Fruit fly (Drosophila melanogaster): ENCODE results near the gene CG42821.

The CG42821 gene

DNA sequence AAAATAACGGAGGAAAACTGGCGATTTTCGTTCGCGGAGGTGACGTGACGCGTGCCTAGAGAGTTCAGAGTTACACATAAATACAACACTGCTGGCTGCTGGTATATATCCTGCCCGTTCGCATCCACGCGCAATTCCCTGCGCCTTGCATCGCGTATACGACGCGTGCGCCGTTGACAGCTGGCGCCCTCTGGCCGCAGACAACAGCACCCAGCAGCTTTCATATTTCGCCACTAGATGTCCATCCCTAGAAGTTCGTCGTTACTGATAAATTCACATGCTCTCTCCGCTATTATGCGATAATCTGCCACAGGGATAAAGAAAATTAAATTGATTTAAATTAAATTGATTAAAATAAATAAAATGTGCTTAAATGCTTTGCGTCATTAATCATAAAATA, 10.4 kb upstream of the CG42821 start, which contains the start of gene Sur-8 (continued):
- TF ChIP-seq trem (tag; optimal IDR thresholded peaks at IDR 0.05) (no peak), CG30020 (tag; optimal IDR thresholded peaks at IDR 0.05) (no peak), CG4404 (GFP tag; IDR thresholded peaks at IDR 0.05) (no peak), bab2 (GFP tag; optimal IDR thresholded peaks at IDR 0.05) (peak; percentile 70), pan (optimal IDR thresholded peaks at IDR 0.05) (no peak), pan (GFP tag; optimal IDR thresholded peaks at IDR 0.05 in 1 of 2, IDR thresholded peaks at IDR 0.05 in 1 of 2) (peak in 1 of 2 experiments; percentile 77), sug (tag; optimal IDR thresholded peaks at IDR 0.05) (peak; percentile 53), Fer2 (tag; optimal IDR thresholded peaks at IDR 0.05) (no peak), CG33213 (GFP tag; optimal IDR thresholded peaks at IDR 0.05) (peak; percentile 67), croc (GFP tag; conservative IDR thresholded peaks at IDR 0.05) (peak; percentile 26; the same call in 1 of the 3 replicates), CG9609 (GFP tag; optimal IDR thresholded peaks at IDR 0.05) (peak; percentile 51), CG15073 (GFP tag; optimal IDR thresholded peaks at IDR 0.05) (no peak), MESR4 (GFP tag; optimal IDR thresholded peaks at IDR 0.05) (no peak), CG31441 (GFP tag; IDR thresholded peaks at IDR 0.05) (peak; percentile 20; the same call in 1 of the 2 replicates), tap (tag; optimal IDR thresholded peaks at IDR 0.05) (peak; percentile 23), CG10959 (GFP tag; IDR thresholded peaks at IDR 0.05) (peak; percentile 29; the same call in 1 of the 2 replicates), CG7786 (GFP tag; optimal IDR thresholded peaks at IDR 0.05) (no peak), Opbp (GFP tag; IDR thresholded peaks at IDR 0.05; ENCODE audit: partially characterized antibody) (peak; percentile 50; the same call in 2 of the 3 replicates), sisA (GFP tag; IDR thresholded peaks at IDR 0.05) (peak; percentile 76), onecut (GFP tag; IDR thresholded peaks at IDR 0.05) (peak; percentile 73), CG6272 (GFP tag; IDR thresholded peaks at IDR 0.05) (peak; percentile 51; the same call in 1 of the 2 replicates), bigmax (GFP tag; optimal IDR thresholded peaks at IDR 0.05) (no peak), CG3065 (GFP tag; optimal IDR thresholded peaks at IDR 0.05) (no peak), vnd (GFP tag; IDR thresholded peaks at IDR 0.05; ENCODE audit: partially characterized antibody) (no peak), ftz-f1 (GFP tag; optimal IDR thresholded peaks at IDR 0.05) (peak; percentile 38), CG14710 (tag; optimal IDR thresholded peaks at IDR 0.05) (peak; percentile 2), jigr1 (GFP tag; IDR thresholded peaks at IDR 0.05) (no peak), trh (GFP tag; optimal IDR thresholded peaks at IDR 0.05) (no peak), al (GFP tag; IDR thresholded peaks at IDR 0.05) (peak; percentile 21; the same call in 1 of the 2 replicates), en (GFP tag; optimal IDR thresholded peaks at IDR 0.05) (peak; percentile 33), ham (GFP tag; IDR thresholded peaks at IDR 0.05) (no peak; the same call in 1 of the 2 replicates), CG11504 (tag; optimal IDR thresholded peaks at IDR 0.05) (peak; percentile 70), CG1024 (GFP tag; IDR thresholded peaks at IDR 0.05) (peak; percentile 80), Oli (tag; optimal IDR thresholded peaks at IDR 0.05) (peak; percentile 28), unc-4 (GFP tag; IDR thresholded peaks at IDR 0.05; ENCODE audit: partially characterized antibody) (0 out of 2 replicates have a peak, but pooled peaks have one; percentile 20), Chrac-16 (GFP tag; optimal IDR thresholded peaks at IDR 0.05) (peak; percentile 73), twi (tag; optimal IDR thresholded peaks at IDR 0.05) (no peak), CG10565 (GFP tag; optimal IDR thresholded peaks at IDR 0.05) (no peak), Bgb (GFP tag; IDR thresholded peaks at IDR 0.05; ENCODE audit: partially characterized antibody) (peak; percentile 46; the same call in 1 of the 2 replicates), gt (GFP tag; IDR thresholded peaks at IDR 0.05) (no peak), exex (tag; optimal IDR thresholded peaks at IDR 0.05) (no peak), ase (GFP tag; IDR thresholded peaks at IDR 0.05) (peak; percentile 61; the same call in 2 of the 3 replicates), CG6175 (GFP tag; IDR thresholded peaks at IDR 0.05) (peak; percentile 51; the same call in 2 of the 3 replicates), pum (GFP tag; optimal IDR thresholded peaks at IDR 0.05) (peak; percentile 59), fd64A (GFP tag; optimal IDR thresholded peaks at IDR 0.05) (peak; percentile 52), CG17568 (GFP tag; optimal IDR thresholded peaks at IDR 0.05) (no peak), NC2α (GFP tag; optimal IDR thresholded peaks at IDR 0.05) (peak; percentile 42), crc (GFP tag; optimal IDR thresholded peaks at IDR 0.05) (peak; percentile 5), mirr (GFP tag; optimal IDR thresholded peaks at IDR 0.05) (peak; percentile 67), kah (GFP tag; optimal IDR thresholded peaks at IDR 0.05) (no peak), Dbx (GFP tag; IDR thresholded peaks at IDR 0.05) (peak; percentile 84)

All from whole organism, embryonic.